Fruit fly (Drosophila melanogaster): Measurements from ENCODE around the gene vn.

DNA sequence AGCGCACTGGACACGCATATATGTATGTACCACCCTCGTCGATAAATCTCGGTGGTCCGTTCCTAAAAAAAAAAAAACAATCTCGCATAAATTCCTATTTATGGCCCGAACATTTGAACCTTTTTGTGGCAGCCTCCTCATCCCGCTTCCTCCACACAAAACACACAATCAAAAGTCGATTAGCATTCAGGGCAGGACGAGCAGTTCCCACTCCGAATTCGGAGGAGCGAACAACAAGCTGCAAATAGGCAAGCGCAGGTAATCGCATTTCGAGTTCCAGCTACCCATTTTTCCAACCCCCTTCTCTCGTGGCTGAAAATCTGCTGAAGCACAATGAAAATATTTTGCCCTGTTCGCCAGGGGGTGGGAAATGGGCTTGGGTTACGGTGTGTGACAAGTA lies 46.3 kb upstream of the vn start:
- TF ChIP-seq pan (optimal IDR thresholded peaks at IDR 0.05) = no peak
- TF ChIP-seq psq (optimal IDR thresholded peaks at IDR 0.05) = no peak
- no peak for TF ChIP-seq CG8478 (optimal IDR thresholded peaks at IDR 0.05)

All from whole organism.